Worm (Caenorhabditis elegans) whole organism, young adult: ENCODE results near the gene rrc-1.

Experiments
- chd-7 ChIP-seq: sonication (generic microtip); optimal IDR thresholded peaks from 2 replicates; lab custom pipeline; 2016; ENCODE audit warnings: mild to moderate bottlenecking, missing genetic modification characterization, moderate library complexity, missing compliant biosample characterization
- nhr-90 ChIP-seq: sonication (generic microtip); optimal IDR thresholded peaks from 2 replicates; lab custom pipeline; 2016; ENCODE audit warnings: missing genotype, mild to moderate bottlenecking, missing genetic modification characterization, missing compliant biosample characterization
- snpc-4 ChIP-seq, 5 experiments: fragments of 150-350 bp in 1 of 5; sonication (generic microtip) in 4 of 5; optimal IDR thresholded peaks; 2 replicates each; lab custom pipeline; 2014 to 2018; ENCODE audit warnings: missing genetic modification characterization in 5 of 5, missing biosample characterization in 3 of 5, antibody characterized with exemption in 2 of 5, mild to moderate bottlenecking in 2 of 5, missing compliant biosample characterization in 2 of 5, missing genotype in 2 of 5, moderate library complexity in 2 of 5, missing genetic modification reagents in 1 of 5
- tbp1 ChIP-seq: fragments of 200-800 bp; sonication (Bioruptor generic); optimal IDR thresholded peaks from 2 replicates; lab custom pipeline; 2018; ENCODE audit warnings: mild to moderate bottlenecking, missing genetic modification characterization, missing compliant biosample characterization
- ztf-28 ChIP-seq: fragments of 200-800 bp; sonication (Bioruptor generic); IDR thresholded peaks from 2 replicates; pipeline ENCODE4 v1.3.6; 2022; ENCODE audit warnings: missing genetic modification reagents, missing genetic modification characterization, missing compliant biosample characterization

DNA sequence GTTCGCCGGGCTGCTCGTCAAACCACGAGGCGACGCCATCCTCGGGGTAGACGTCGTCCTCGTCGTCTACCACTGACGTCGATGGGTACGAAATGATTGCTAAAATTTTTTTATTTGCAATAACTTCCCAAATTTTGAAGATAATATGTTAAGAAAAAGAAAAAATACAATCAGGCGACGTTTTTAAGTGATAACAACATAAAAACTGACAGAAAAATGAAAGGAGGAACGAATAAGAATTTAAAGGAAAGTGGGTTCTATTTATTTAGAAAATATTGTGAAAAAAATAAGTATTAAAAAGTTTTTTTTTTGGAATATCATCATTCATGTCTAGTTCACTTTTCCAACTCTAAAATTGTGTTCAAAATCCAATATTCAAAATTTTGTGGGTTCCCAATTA is 8.9 kb downstream of the rrc-1 start, which contains the start of gene dpy-22:
- TF ChIP-seq nhr-90 (tag; lab: Kevin White, UChicago) = no peak
- TF ChIP-seq chd-7 (tag; lab: Kevin White, UChicago) = no peak
- TF ChIP-seq ztf-28 (GFP tag; lab: Robert Waterston, UW) = no peak
- no peak for TF ChIP-seq snpc-4 (GFP tag; optimal IDR thresholded peaks at IDR 0.05; lab: Kevin White, UChicago)
- TF ChIP-seq snpc-4 (tag; optimal IDR thresholded peaks at IDR 0.05; lab: Kevin White, UChicago) = no peak
- TF ChIP-seq tbp1 (GFP tag; lab: Kevin White, UChicago) = no peak
